Fruit fly (Drosophila melanogaster) whole organism: ENCODE results near the gene CG12310.

Experiments used
- Dll ChIP-seq: fragments of >200 bp; optimal IDR thresholded peaks from 2 replicates; lab custom pipeline; 2017
- psq ChIP-seq: fragments of >200 bp; optimal IDR thresholded peaks from 2 replicates; lab custom pipeline; 2017
- usp ChIP-seq: fragments of >200 bp; optimal IDR thresholded peaks from 2 replicates; lab custom pipeline; 2017; ENCODE audit warnings: missing biosample characterization, missing genetic modification characterization, mixed read lengths

- TF ChIP-seq usp (GFP tag; lab: Kevin White, UChicago) (no peak), Dll (lab: Kevin White, UChicago) (no peak), psq (lab: Kevin White, UChicago) (no peak)
These were observed 21.5 kb upstream of the CG12310 start for dm6 chr3L:15072149-15072548.
